Worm (Caenorhabditis elegans) whole organism, L3 larva: ENCODE results near the gene srx-112.

ENCODE experiments used
- R02D3.7 ChIP-seq: fragments of 150-350 bp; optimal IDR thresholded peaks from 2 replicates; lab custom pipeline; 2014; ENCODE audit warnings: missing biosample characterization, missing genetic modification characterization
- aly-2 ChIP-seq: fragments of 150-350 bp; optimal IDR thresholded peaks from 2 replicates; lab custom pipeline; 2014; ENCODE audit warnings: missing biosample characterization, missing genetic modification characterization
- ama-1 ChIP-seq: fragments of 150-350 bp; optimal IDR thresholded peaks from 2 replicates; lab custom pipeline; 2018
- ceh-28 ChIP-seq: fragments of 150-350 bp; optimal IDR thresholded peaks from 2 replicates; lab custom pipeline; 2014; ENCODE audit warnings: missing biosample characterization, missing genetic modification reagents, missing genetic modification characterization
- egl-27 ChIP-seq: sonication (generic microtip); optimal IDR thresholded peaks from 4 replicates; lab custom pipeline; 2017; ENCODE audit warnings: missing biosample characterization, missing genetic modification reagents, missing genetic modification characterization
- egl-5 ChIP-seq: fragments of 150-350 bp; optimal IDR thresholded peaks from 2 replicates; lab custom pipeline; 2017; ENCODE audit warnings: missing biosample characterization, missing genetic modification reagents, missing genetic modification characterization, inconsistent platforms
- elt-1 ChIP-seq: fragments of 150-350 bp; optimal IDR thresholded peaks from 2 replicates; lab custom pipeline; 2014; ENCODE audit warnings: missing biosample characterization, missing genetic modification characterization
- elt-2 ChIP-seq: sonication (generic microtip); optimal IDR thresholded peaks from 2 replicates; lab custom pipeline; 2016; ENCODE audit warnings: missing genetic modification reagents, mild to moderate bottlenecking, missing genetic modification characterization, missing compliant biosample characterization
- eor-1 ChIP-seq, 2 experiments: fragments of 150-350 bp; optimal IDR thresholded peaks; 2 replicates each; lab custom pipeline; 2014 to 2018; ENCODE audit warnings: missing biosample characterization in 2 of 2, missing genetic modification characterization in 2 of 2
- fkh-10 ChIP-seq: sonication (generic microtip); optimal IDR thresholded peaks from 2 replicates; lab custom pipeline; 2017; ENCODE audit warnings: missing biosample characterization, missing genetic modification reagents, missing genetic modification characterization
- fkh-2 ChIP-seq: fragments of 150-350 bp; optimal IDR thresholded peaks from 2 replicates; lab custom pipeline; 2014; ENCODE audit warnings: missing biosample characterization, missing genetic modification reagents, missing genetic modification characterization
- fos-1 ChIP-seq: fragments of 150-350 bp; optimal IDR thresholded peaks from 2 replicates; lab custom pipeline; 2014; ENCODE audit warnings: missing biosample characterization, missing genetic modification characterization
- hmg-11 ChIP-seq: sonication (generic microtip); optimal IDR thresholded peaks from 2 replicates; lab custom pipeline; 2016; ENCODE audit warnings: missing genetic modification characterization, missing compliant biosample characterization
- jun-1 ChIP-seq: fragments of 150-350 bp; optimal IDR thresholded peaks from 2 replicates; lab custom pipeline; 2014; ENCODE audit warnings: missing biosample characterization, missing genetic modification reagents, missing genetic modification characterization
- lin-15B ChIP-seq: fragments of 150-350 bp; optimal IDR thresholded peaks from 2 replicates; lab custom pipeline; 2014; ENCODE audit warnings: missing biosample characterization, missing genetic modification characterization
- lsy-12 ChIP-seq: sonication (generic microtip); optimal IDR thresholded peaks from 2 replicates; lab custom pipeline; 2016; ENCODE audit warnings: mild to moderate bottlenecking, missing genetic modification characterization, missing compliant biosample characterization
- mdl-1 ChIP-seq: fragments of 150-350 bp; optimal IDR thresholded peaks from 2 replicates; lab custom pipeline; 2014; ENCODE audit warnings: missing biosample characterization, missing genetic modification characterization
- mml-1 ChIP-seq: fragments of 150-350 bp; sonication (generic microtip); optimal IDR thresholded peaks from 3 replicates; lab custom pipeline; 2014; ENCODE audit warnings: missing biosample characterization, missing genetic modification characterization
- nfya-1 ChIP-seq: sonication (generic microtip); optimal IDR thresholded peaks from 2 replicates; lab custom pipeline; 2017; ENCODE audit warnings: missing genetic modification characterization, mild to moderate bottlenecking, missing compliant biosample characterization, antibody characterized with exemption, moderate library complexity; ENCODE audit not compliant: insufficient read depth
- nhr-11 ChIP-seq: fragments of 150-350 bp; optimal IDR thresholded peaks from 2 replicates; lab custom pipeline; 2014; ENCODE audit warnings: missing biosample characterization, missing genetic modification characterization
- nhr-12 ChIP-seq: fragments of 150-350 bp; optimal IDR thresholded peaks from 2 replicates; lab custom pipeline; 2014; ENCODE audit warnings: missing biosample characterization, missing genetic modification characterization
- nhr-23 ChIP-seq: fragments of 150-350 bp; optimal IDR thresholded peaks from 2 replicates; lab custom pipeline; 2014; ENCODE audit warnings: missing biosample characterization, missing genetic modification reagents, missing genetic modification characterization
- nhr-237 ChIP-seq: fragments of 150-350 bp; optimal IDR thresholded peaks from 2 replicates; lab custom pipeline; 2014; ENCODE audit warnings: missing biosample characterization, missing genetic modification characterization
- nhr-25 ChIP-seq: sonication (generic microtip); optimal IDR thresholded peaks from 2 replicates; lab custom pipeline; 2017; ENCODE audit warnings: missing biosample characterization, missing genetic modification characterization
- nhr-28 ChIP-seq: fragments of 150-350 bp; optimal IDR thresholded peaks from 2 replicates; lab custom pipeline; 2014; ENCODE audit warnings: missing biosample characterization, missing genetic modification characterization
- nhr-43 ChIP-seq: sonication (generic microtip); optimal IDR thresholded peaks from 2 replicates; lab custom pipeline; 2016; ENCODE audit warnings: mild to moderate bottlenecking, missing genetic modification characterization, missing compliant biosample characterization; ENCODE audit not compliant: poor library complexity, severe bottlenecking
- nhr-67 ChIP-seq: fragments of 150-350 bp; optimal IDR thresholded peaks from 2 replicates; lab custom pipeline; 2014; ENCODE audit warnings: missing biosample characterization, missing genetic modification characterization
- nhr-76 ChIP-seq: fragments of 150-350 bp; sonication (generic microtip); optimal IDR thresholded peaks from 5 replicates; lab custom pipeline; 2014; ENCODE audit warnings: missing biosample characterization, missing genetic modification characterization
- nhr-77 ChIP-seq: fragments of 150-350 bp; optimal IDR thresholded peaks from 2 replicates; lab custom pipeline; 2014; ENCODE audit warnings: missing biosample characterization, missing genetic modification characterization
- pha-4 ChIP-seq: fragments of 150-350 bp; optimal IDR thresholded peaks from 2 replicates; lab custom pipeline; 2014; ENCODE audit warnings: missing biosample characterization, missing genetic modification reagents, missing genetic modification characterization
- pqm-1 ChIP-seq: fragments of 150-350 bp; optimal IDR thresholded peaks from 2 replicates; lab custom pipeline; 2017; ENCODE audit warnings: missing biosample characterization, missing genetic modification characterization, inconsistent platforms
- sea-2 ChIP-seq: fragments of 150-350 bp; sonication (generic microtip); optimal IDR thresholded peaks from 4 replicates; lab custom pipeline; 2014; ENCODE audit warnings: missing biosample characterization, missing genetic modification reagents, missing genetic modification characterization
- tbx-2 ChIP-seq: sonication (generic microtip); optimal IDR thresholded peaks from 2 replicates; lab custom pipeline; 2016; ENCODE audit warnings: mild to moderate bottlenecking, missing genetic modification characterization, missing compliant biosample characterization
- unc-39 ChIP-seq: sonication (generic microtip); optimal IDR thresholded peaks from 4 replicates; lab custom pipeline; 2017; ENCODE audit warnings: missing biosample characterization, missing genetic modification characterization
- unc-62 ChIP-seq: fragments of 150-350 bp; sonication (generic microtip); optimal IDR thresholded peaks from 4 replicates; lab custom pipeline; 2014; ENCODE audit warnings: missing biosample characterization, missing genetic modification reagents, missing genetic modification characterization
- ztf-11 ChIP-seq: fragments of 150-350 bp; optimal IDR thresholded peaks from 2 replicates; lab custom pipeline; 2014; ENCODE audit warnings: missing biosample characterization, missing genetic modification characterization
- ztf-4 ChIP-seq: fragments of 150-350 bp; optimal IDR thresholded peaks from 2 replicates; lab custom pipeline; 2014; ENCODE audit warnings: missing biosample characterization, missing genetic modification characterization

The srx-112 gene

DNA sequence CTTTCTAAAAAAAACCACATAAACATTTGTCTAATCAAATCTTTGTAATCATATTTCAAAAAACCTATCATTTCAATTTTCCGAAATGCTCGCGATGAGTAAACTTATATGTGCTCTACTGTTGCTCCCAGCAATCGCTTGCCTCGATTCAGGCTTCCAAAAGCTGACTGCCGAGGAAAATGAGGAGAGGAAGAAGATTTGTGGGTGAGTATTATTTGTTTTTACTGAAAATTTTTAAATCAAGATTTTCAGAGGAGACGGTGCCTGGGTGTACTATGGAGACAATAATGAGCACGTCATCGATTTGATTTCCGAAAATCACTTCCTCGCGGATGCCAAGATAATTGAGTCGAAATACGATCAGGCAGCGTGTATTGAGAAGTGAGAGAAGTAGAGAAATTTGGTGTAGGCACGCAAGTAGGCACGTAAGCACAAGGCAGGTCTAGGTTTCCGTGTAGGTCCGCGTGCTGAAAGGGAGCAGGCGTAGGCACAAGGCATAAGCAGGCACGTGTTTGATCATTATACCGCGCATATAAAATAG lies 40.1 kb downstream of the srx-112 start, which contains the start of gene C46E10.1:
TSS of gene C46E10.1 (plus strand) at position 51 of the 541 bp plus-strand sequence.
- TF ChIP-seq sea-2 (GFP tag; lab: Kevin White, UChicago) (no peak), aly-2 (tag; lab: Kevin White, UChicago) (no peak), eor-1 (tag; optimal IDR thresholded peaks at IDR 0.05; lab: Kevin White, UChicago) (no peak), fos-1 (no peak), nfya-1 (tag; lab: Kevin White, UChicago) (no peak), pqm-1 (tag; lab: Kevin White, UChicago) (no peak), lin-15B (tag; lab: Kevin White, UChicago) (no peak), nhr-237 (tag; lab: Kevin White, UChicago) (no peak), mml-1 (tag; lab: Kevin White, UChicago) (no peak), fkh-10 (GFP tag; lab: Kevin White, UChicago) (no peak), ceh-28 (no peak), elt-2 (tag; lab: Kevin White, UChicago) (no peak), jun-1 (tag; lab: Kevin White, UChicago) (no peak), elt-1 (no peak)

DNA sequence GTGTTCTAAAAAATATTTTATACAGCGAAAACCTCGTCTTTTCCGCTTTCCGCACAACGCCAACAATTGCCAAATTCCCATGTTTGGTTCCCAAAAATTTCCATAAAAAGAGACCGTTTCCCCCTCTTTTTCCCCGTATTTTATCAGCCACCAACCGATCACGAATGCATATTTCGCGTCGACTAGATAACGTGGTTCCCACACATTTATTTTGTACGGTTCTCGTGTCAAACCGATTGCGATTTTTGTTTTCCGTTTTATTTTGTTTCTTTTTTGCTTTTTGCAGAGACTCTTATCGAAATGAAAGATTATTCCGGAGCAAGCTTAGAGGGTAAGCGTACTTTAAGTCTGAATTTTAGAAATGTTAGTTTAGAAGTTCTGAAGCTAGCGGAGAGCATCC lies 43.4 kb downstream of the srx-112 start, which contains the start of gene C46E10.3:
TSS of gene C46E10.3 (plus strand) at position 301 of the 400 bp plus-strand sequence.
- TF ChIP-seq hmg-11 (tag; lab: Kevin White, UChicago) = no peak
- TF ChIP-seq lsy-12 (tag; lab: Kevin White, UChicago) = no peak
- TF ChIP-seq nhr-67 = no peak
- no peak for TF ChIP-seq R02D3.7 (tag; lab: Kevin White, UChicago)
- no peak for TF ChIP-seq ama-1 (lab: Kevin White, UChicago)
- no peak for TF ChIP-seq ceh-28
- no peak for TF ChIP-seq mml-1 (tag; lab: Kevin White, UChicago)
- TF ChIP-seq nhr-237 (tag; lab: Kevin White, UChicago) = no peak
- no peak for TF ChIP-seq egl-27
- no peak for TF ChIP-seq tbx-2 (tag; lab: Kevin White, UChicago)
- TF ChIP-seq fkh-2 = no peak
- no peak for TF ChIP-seq nhr-77
- no peak for TF ChIP-seq ztf-4 (tag; lab: Kevin White, UChicago)
- TF ChIP-seq fos-1 = no peak
- no peak for TF ChIP-seq fkh-10 (GFP tag; lab: Kevin White, UChicago)
- TF ChIP-seq egl-5 (tag; lab: Kevin White, UChicago) = no peak
- TF ChIP-seq unc-62 (GFP tag; lab: Kevin White, UChicago) = no peak

DNA sequence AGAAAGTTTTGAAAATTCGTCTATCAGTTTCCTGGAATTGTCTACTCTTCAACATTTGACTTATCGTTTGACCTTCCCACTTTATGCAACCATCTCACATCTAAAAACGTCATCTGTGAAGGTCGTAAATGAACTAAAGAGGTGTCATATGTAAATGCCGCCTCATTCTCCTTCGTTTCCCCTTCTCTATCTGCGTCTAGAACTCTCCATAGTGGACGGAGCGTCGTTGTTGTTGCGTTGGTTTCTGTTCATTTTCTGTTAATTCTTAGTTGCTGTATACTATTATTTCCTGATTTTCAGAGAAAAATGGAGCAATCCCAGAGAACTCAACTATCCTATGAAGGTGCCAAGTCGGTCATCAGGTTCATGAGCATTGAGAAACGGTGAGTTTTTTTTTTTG lies 47.4 kb downstream of the srx-112 start, which contains the start of gene fbxc-52:
TSS of gene fbxc-52 (plus strand) at position 301 of the 400 bp plus-strand sequence.
- TF ChIP-seq nhr-25 (peak; percentile 45), pha-4 (tag; lab: Kevin White, UChicago) (no peak)

DNA sequence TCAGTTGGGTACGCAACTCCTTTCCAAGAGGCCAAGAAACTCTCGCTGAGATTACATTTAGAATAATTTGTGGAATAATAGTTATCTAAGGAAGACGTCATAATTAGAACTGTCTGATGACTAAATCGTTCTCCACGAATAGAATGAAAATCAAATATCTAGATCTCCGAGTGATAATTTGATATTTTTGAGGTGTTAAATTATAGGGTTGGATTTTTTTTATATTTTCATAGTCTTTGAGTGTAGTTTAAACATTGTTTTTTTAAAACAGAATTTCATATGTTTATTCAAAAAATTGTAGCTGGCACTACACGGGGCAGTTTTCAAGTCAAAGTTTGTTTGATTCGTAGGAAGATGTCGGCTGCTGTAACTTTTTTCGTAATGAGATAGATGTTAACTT lies 47.9 kb downstream of the srx-112 start, which contains the start of gene srh-99:
TSS of gene srh-99 (minus strand) at position 101 of the 400 bp plus-strand sequence.
- no peak for TF ChIP-seq unc-62 (GFP tag; lab: Kevin White, UChicago)
- TF ChIP-seq nfya-1 (tag; lab: Kevin White, UChicago) = no peak
- no peak for TF ChIP-seq pha-4 (tag; lab: Kevin White, UChicago)
- TF ChIP-seq nhr-28 (tag; lab: Kevin White, UChicago) = no peak
- no peak for TF ChIP-seq fkh-2
- no peak for TF ChIP-seq nhr-12 (tag; lab: Kevin White, UChicago)
- no peak for TF ChIP-seq mml-1 (tag; lab: Kevin White, UChicago)
- no peak for TF ChIP-seq elt-1
- no peak for TF ChIP-seq nhr-67
- no peak for TF ChIP-seq ztf-11 (tag; lab: Kevin White, UChicago)
- TF ChIP-seq nhr-25 = no peak

DNA sequence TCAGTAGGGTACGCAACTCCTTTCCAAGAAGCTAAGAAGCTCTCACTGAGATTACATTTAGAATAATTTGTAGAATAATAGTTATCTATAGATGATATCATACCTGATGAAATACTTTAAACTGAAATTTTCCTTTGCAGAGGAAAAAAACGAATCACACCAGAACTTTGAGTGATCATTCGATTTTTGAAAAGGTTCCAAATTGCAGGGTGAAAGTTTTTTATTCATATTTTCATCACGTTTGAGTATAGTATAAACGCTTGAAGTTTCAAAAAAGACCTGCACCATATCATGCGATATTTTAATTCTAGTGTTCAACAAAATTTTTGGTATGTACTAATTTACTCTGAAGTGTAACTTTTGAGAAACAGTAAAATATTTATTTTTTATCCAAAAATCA lies 49.8 kb downstream of the srx-112 start, which contains the start of gene srh-100:
TSS of gene srh-100 (minus strand) at position 101 of the 400 bp plus-strand sequence.
- no peak for TF ChIP-seq elt-1
- TF ChIP-seq nhr-23 (tag; lab: Kevin White, UChicago) = no peak
- TF ChIP-seq nhr-76 (tag; lab: Kevin White, UChicago) = no peak
- TF ChIP-seq nhr-77 = no peak
- TF ChIP-seq nhr-43 = no peak
- TF ChIP-seq unc-39 (tag; lab: Kevin White, UChicago) = no peak
- TF ChIP-seq nfya-1 (tag; lab: Kevin White, UChicago) = no peak
- no peak for TF ChIP-seq lsy-12 (tag; lab: Kevin White, UChicago)
- no peak for TF ChIP-seq nhr-28 (tag; lab: Kevin White, UChicago)
- TF ChIP-seq tbx-2 (tag; lab: Kevin White, UChicago) = no peak
- TF ChIP-seq mdl-1 (tag; lab: Kevin White, UChicago) = no peak
- TF ChIP-seq nhr-237 (tag; lab: Kevin White, UChicago) = no peak
- TF ChIP-seq ceh-28 = no peak
- TF ChIP-seq nhr-25 = no peak
- no peak for TF ChIP-seq nhr-11 (tag; lab: Kevin White, UChicago)
- no peak for TF ChIP-seq pqm-1 (tag; lab: Kevin White, UChicago)
- TF ChIP-seq egl-27 = no peak
